Worm (Caenorhabditis elegans) whole organism, L2 larva: ENCODE data around the gene eif-3.G.

ENCODE experiments used
- F13H6.1 ChIP-seq: sonication (generic microtip); optimal IDR thresholded peaks from 2 replicates; lab custom pipeline; 2016; ENCODE audit warnings: missing genetic modification characterization, missing compliant biosample characterization
- ZK546.5 ChIP-seq: sonication (generic microtip); optimal IDR thresholded peaks from 2 replicates; lab custom pipeline; 2017; ENCODE audit warnings: missing biosample characterization, missing genetic modification characterization
- elt-1 ChIP-seq: fragments of 150-350 bp; optimal IDR thresholded peaks from 2 replicates; lab custom pipeline; 2014; ENCODE audit warnings: missing biosample characterization, missing genetic modification characterization
- elt-3 ChIP-seq: sonication (generic microtip); optimal IDR thresholded peaks from 2 replicates; lab custom pipeline; 2017; ENCODE audit warnings: missing biosample characterization, missing genetic modification characterization
- lin-11 ChIP-seq: fragments of 150-350 bp; sonication (generic microtip); optimal IDR thresholded peaks from 2 replicates; lab custom pipeline; 2014; ENCODE audit warnings: missing biosample characterization, missing genetic modification characterization, inconsistent platforms, mixed read lengths
- lin-13 ChIP-seq: fragments of 150-350 bp; optimal IDR thresholded peaks from 2 replicates; lab custom pipeline; 2014; ENCODE audit warnings: missing biosample characterization, missing genetic modification reagents, missing genetic modification characterization
- lsy-2 ChIP-seq, 2 experiments: fragments of 150-350 bp in 1 of 2; sonication (generic microtip) in 1 of 2; optimal IDR thresholded peaks; 2 replicates each; lab custom pipeline; 2014 to 2017; ENCODE audit warnings: missing biosample characterization in 2 of 2, missing genetic modification characterization in 2 of 2
- mbf-1 ChIP-seq: sonication (generic microtip); optimal IDR thresholded peaks from 2 replicates; lab custom pipeline; 2017; ENCODE audit warnings: missing biosample characterization, missing genetic modification characterization
- nhr-129 ChIP-seq: fragments of 150-350 bp; optimal IDR thresholded peaks from 2 replicates; lab custom pipeline; 2014; ENCODE audit warnings: missing biosample characterization, missing genetic modification characterization
- nhr-25 ChIP-seq: fragments of 150-350 bp; sonication (generic microtip); optimal IDR thresholded peaks from 3 replicates; lab custom pipeline; 2014; ENCODE audit warnings: missing biosample characterization, missing genetic modification characterization
- sma-3 ChIP-seq: sonication (generic microtip); optimal IDR thresholded peaks from 2 replicates; lab custom pipeline; 2016; ENCODE audit warnings: missing genetic modification reagents, missing genetic modification characterization, missing compliant biosample characterization
- unc-55 ChIP-seq: fragments of 150-350 bp; sonication (generic microtip); optimal IDR thresholded peaks from 3 replicates; lab custom pipeline; 2014; ENCODE audit warnings: missing biosample characterization, missing genetic modification reagents, missing genetic modification characterization

Gene eif-3.G

DNA sequence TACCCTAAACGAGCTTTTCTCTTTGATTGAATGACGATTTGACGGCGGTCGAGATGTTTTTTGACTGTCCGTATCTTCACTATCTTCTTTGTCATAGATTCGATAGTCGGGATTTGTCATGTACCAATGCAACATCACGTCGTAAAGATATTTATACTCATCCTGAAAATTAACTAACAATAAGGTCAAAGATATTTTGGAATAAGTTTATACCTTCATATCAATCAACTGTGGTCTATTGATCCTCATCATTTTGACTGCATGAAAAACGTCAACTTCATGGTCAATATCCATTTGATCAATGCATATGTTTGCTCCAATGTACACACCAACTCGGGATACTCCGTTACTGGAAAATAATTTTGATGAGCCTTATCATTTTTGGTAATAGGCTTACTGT is 45.6 kb downstream of the eif-3.G start:
- no peak for TF ChIP-seq mbf-1
- no peak for TF ChIP-seq unc-55 (GFP tag; lab: Kevin White, UChicago)
- TF ChIP-seq lsy-2 (tag; optimal IDR thresholded peaks at IDR 0.05; lab: Kevin White, UChicago), result no peak
- no peak for TF ChIP-seq nhr-25
- no peak for TF ChIP-seq nhr-129 (tag; lab: Kevin White, UChicago)
- no peak for TF ChIP-seq elt-3 (tag; lab: Kevin White, UChicago)
- TF ChIP-seq F13H6.1 (tag; lab: Kevin White, UChicago), result no peak
- no peak for TF ChIP-seq lin-11 (tag; lab: Kevin White, UChicago)
- TF ChIP-seq ZK546.5, result no peak
- TF ChIP-seq lin-13 (GFP tag; lab: Kevin White, UChicago), result no peak
- TF ChIP-seq elt-1, result no peak
- TF ChIP-seq sma-3, result no peak
